Fruit fly (Drosophila melanogaster): ENCODE results near the gene fd102C.

fd102C gene

DNA sequence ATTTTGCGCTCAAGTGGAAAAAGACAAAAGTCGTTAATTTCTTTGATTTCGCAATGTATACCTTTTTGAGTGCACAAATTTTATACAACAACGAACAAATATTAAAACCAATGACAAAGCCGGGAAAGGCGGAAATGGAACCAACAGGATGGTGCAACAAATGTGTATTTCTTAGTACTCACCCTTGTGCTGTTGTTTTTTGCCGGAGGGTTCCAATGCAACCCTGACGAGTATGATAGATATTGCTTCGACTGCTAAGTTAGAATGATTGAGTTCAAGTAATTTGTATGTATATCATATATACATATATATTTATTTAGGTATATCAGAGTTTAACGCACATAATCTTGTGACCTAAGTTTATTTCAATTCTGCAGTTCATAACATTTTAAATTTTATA, 10.7 kb upstream of the fd102C start:
- TF ChIP-seq dsf (GFP tag; optimal IDR thresholded peaks at IDR 0.05; ENCODE audit: borderline replicate concordance): no peak
- no peak for TF ChIP-seq Hnf4 (GFP tag; optimal IDR thresholded peaks at IDR 0.05)

DNA sequence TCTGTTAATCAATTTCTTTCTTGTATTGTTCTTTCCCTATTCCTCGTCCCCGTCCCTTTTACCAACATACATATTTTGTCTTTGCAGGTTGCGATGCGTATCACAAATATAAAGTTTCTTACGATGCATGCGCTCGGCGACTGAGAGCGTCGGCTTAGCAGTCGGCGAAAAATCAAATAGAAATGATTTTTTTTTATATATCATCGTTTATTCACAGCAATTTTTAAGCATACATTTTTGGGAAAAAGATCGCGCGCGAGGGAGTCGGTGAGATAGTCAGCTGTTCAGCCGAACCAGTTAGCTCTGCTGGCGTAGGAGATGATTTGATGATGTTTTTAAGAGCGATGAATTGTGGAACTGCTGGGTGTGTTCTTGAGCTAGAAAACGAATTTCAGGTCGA, 9.0 kb upstream of the fd102C start:
- TF ChIP-seq foxo (GFP tag; optimal IDR thresholded peaks at IDR 0.05): no peak
- no peak for TF ChIP-seq jim (GFP tag; optimal IDR thresholded peaks at IDR 0.05)
- no peak for TF ChIP-seq dl (GFP tag; optimal IDR thresholded peaks at IDR 0.05; ENCODE audit: insufficient read depth in 1 of 2, partially characterized antibody in 2 of 2)
- no peak for TF ChIP-seq dsf (GFP tag; optimal IDR thresholded peaks at IDR 0.05; ENCODE audit: borderline replicate concordance)
- TF ChIP-seq Rel (GFP tag; optimal IDR thresholded peaks at IDR 0.05): no peak
- no peak for TF ChIP-seq Rel (tag; optimal IDR thresholded peaks at IDR 0.05)
- no peak for TF ChIP-seq Hr83 (GFP tag; optimal IDR thresholded peaks at IDR 0.05; ENCODE audit: poor library complexity, severe bottlenecking)
- no peak for TF ChIP-seq pan (optimal IDR thresholded peaks at IDR 0.05)
- no peak for TF ChIP-seq lola (GFP tag; optimal IDR thresholded peaks at IDR 0.05)
- no peak for TF ChIP-seq CrebA (GFP tag; optimal IDR thresholded peaks at IDR 0.05; ENCODE audit: borderline replicate concordance)
- TF ChIP-seq usp (GFP tag; optimal IDR thresholded peaks at IDR 0.05): no peak
- TF ChIP-seq Dfd (GFP tag; optimal IDR thresholded peaks at IDR 0.05): no peak
- no peak for TF ChIP-seq Sp1 (GFP tag; optimal IDR thresholded peaks at IDR 0.05)
- no peak for TF ChIP-seq sage (GFP tag; optimal IDR thresholded peaks at IDR 0.05)
- no peak for TF ChIP-seq ey (GFP tag; optimal IDR thresholded peaks at IDR 0.05)
- no peak for TF ChIP-seq Mio (GFP tag; optimal IDR thresholded peaks at IDR 0.05)

DNA sequence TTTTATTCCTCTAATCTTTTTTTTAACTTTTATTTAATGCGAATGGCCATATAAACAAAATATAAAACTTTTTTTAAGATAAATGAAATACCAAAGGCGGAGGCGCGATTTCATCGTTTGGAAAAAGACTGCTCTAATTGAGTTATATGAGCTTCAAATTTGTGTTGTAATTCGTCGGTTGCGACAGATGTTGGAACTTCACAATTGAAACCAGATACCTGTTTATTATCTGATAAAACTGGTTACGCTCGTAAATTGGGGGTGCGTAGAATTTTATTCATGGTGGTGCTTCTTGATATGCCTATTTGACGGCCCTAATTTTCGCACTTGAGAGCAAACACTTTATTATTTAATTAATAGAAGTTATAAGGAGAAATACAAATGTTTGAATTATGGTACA, 8.0 kb upstream of the fd102C start:
- no peak for TF ChIP-seq Abd-B (GFP tag; optimal IDR thresholded peaks at IDR 0.05)
- no peak for TF ChIP-seq sage (GFP tag; optimal IDR thresholded peaks at IDR 0.05)
- no peak for TF ChIP-seq Dif (GFP tag; optimal IDR thresholded peaks at IDR 0.05; ENCODE audit: partially characterized antibody)
- no peak for TF ChIP-seq usp (GFP tag; optimal IDR thresholded peaks at IDR 0.05)

DNA sequence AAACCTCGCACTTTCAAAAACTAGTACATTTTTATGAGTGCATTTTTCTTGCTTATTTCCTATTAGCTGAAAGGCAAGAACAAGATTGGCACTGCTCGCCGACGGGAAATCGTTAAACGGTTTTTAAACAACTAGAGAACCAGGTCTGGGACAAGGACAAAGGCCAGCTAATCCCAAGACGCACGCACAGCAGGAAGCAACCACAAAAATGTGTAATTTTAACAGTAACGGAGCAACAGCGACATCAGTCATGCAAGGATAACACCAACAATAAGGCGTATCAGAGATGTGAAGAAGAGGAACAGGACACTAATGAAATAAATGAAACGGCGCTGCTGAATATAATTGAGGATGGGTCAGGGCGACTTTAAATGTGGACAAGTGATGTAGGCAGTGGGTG, 6.8 kb upstream of the fd102C start:
- no peak for TF ChIP-seq Hr83 (GFP tag; optimal IDR thresholded peaks at IDR 0.05; ENCODE audit: poor library complexity, severe bottlenecking)
- TF ChIP-seq Dif (GFP tag; optimal IDR thresholded peaks at IDR 0.05; ENCODE audit: partially characterized antibody): no peak
- TF ChIP-seq foxo (GFP tag; optimal IDR thresholded peaks at IDR 0.05): no peak
- no peak for TF ChIP-seq N (GFP tag; optimal IDR thresholded peaks at IDR 0.05)
- no peak for TF ChIP-seq sage (GFP tag; optimal IDR thresholded peaks at IDR 0.05)
- no peak for TF ChIP-seq CrebA (GFP tag; optimal IDR thresholded peaks at IDR 0.05; ENCODE audit: borderline replicate concordance)
- no peak for TF ChIP-seq lola (GFP tag; optimal IDR thresholded peaks at IDR 0.05)
- TF ChIP-seq br (GFP tag; optimal IDR thresholded peaks at IDR 0.05): no peak
- TF ChIP-seq sv (GFP tag; optimal IDR thresholded peaks at IDR 0.05): no peak
- no peak for TF ChIP-seq jim (GFP tag; optimal IDR thresholded peaks at IDR 0.05)
- no peak for TF ChIP-seq Hr78 (GFP tag; optimal IDR thresholded peaks at IDR 0.05)
- no peak for TF ChIP-seq tai (GFP tag; optimal IDR thresholded peaks at IDR 0.05)
- no peak for TF ChIP-seq brk (GFP tag; optimal IDR thresholded peaks at IDR 0.05)
- no peak for TF ChIP-seq ey (GFP tag; optimal IDR thresholded peaks at IDR 0.05)
- TF ChIP-seq CG32264 (GFP tag; optimal IDR thresholded peaks at IDR 0.05): no peak
- no peak for TF ChIP-seq woc (GFP tag; optimal IDR thresholded peaks at IDR 0.05)
- TF ChIP-seq Rel (GFP tag; optimal IDR thresholded peaks at IDR 0.05): no peak
- no peak for TF ChIP-seq Rel (tag; optimal IDR thresholded peaks at IDR 0.05)

DNA sequence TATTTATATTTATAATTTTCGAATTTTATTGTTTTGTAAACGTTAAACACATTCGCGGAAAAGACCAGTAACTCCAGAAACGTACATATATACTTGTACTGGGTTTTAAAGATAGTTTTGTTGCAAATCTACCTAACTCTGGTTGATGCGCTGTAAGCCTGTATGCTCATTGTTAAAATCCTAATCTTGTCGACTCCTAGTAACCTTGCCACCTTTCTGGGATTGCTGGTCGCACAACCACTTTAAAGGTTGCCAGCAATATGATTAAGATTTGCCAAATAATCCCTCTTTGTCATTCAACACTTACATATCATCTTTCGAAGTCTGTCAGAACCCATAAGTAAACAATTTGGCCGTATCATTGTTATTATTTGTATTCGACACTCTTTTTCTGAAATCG, 1.8 kb upstream of the fd102C start:
- TF ChIP-seq Myc (optimal IDR thresholded peaks at IDR 0.05): no peak
- no peak for TF ChIP-seq Dif (GFP tag; optimal IDR thresholded peaks at IDR 0.05; ENCODE audit: partially characterized antibody)
- no peak for TF ChIP-seq br (GFP tag; optimal IDR thresholded peaks at IDR 0.05)
- TF ChIP-seq brk (GFP tag; optimal IDR thresholded peaks at IDR 0.05): no peak
- TF ChIP-seq HLH106 (tag; optimal IDR thresholded peaks at IDR 0.05): no peak
- TF ChIP-seq Dfd (GFP tag; optimal IDR thresholded peaks at IDR 0.05): no peak
- TF ChIP-seq Abd-B (GFP tag; optimal IDR thresholded peaks at IDR 0.05): no peak
- TF ChIP-seq rgr (GFP tag; optimal IDR thresholded peaks at IDR 0.05): no peak
- TF ChIP-seq Sp1 (GFP tag; optimal IDR thresholded peaks at IDR 0.05): no peak
- no peak for TF ChIP-seq Hnf4 (GFP tag; optimal IDR thresholded peaks at IDR 0.05)
- TF ChIP-seq fru (GFP tag; optimal IDR thresholded peaks at IDR 0.05): no peak
- no peak for TF ChIP-seq tai (GFP tag; optimal IDR thresholded peaks at IDR 0.05)
- TF ChIP-seq psq (GFP tag; optimal IDR thresholded peaks at IDR 0.05): no peak
- no peak for TF ChIP-seq sv (GFP tag; optimal IDR thresholded peaks at IDR 0.05)
- no peak for TF ChIP-seq dl (GFP tag; optimal IDR thresholded peaks at IDR 0.05; ENCODE audit: insufficient read depth in 1 of 2, partially characterized antibody in 2 of 2)
- TF ChIP-seq Vsx2 (GFP tag; optimal IDR thresholded peaks at IDR 0.05; ENCODE audit: partially characterized antibody): no peak
- no peak for TF ChIP-seq Hr78 (GFP tag; optimal IDR thresholded peaks at IDR 0.05)
- TF ChIP-seq N (GFP tag; optimal IDR thresholded peaks at IDR 0.05): no peak
- no peak for TF ChIP-seq GATAd (GFP tag; optimal IDR thresholded peaks at IDR 0.05)
- no peak for TF ChIP-seq OdsH (GFP tag; optimal IDR thresholded peaks at IDR 0.05)

All from whole organism, wandering third instar larva.